Fruit fly (Drosophila melanogaster): ENCODE data around the gene CG42446.

CG42446 gene

dm6 chr3R:16355393-16355943 lies 4.4 kb downstream of the CG42446 start (continued):
- TF ChIP-seq Hr51 (GFP tag; optimal IDR thresholded peaks at IDR 0.05) (peak in 1 of 2 experiments; percentile 10), vvl (GFP tag; IDR thresholded peaks at IDR 0.05) (no peak), HLH54F (GFP tag; optimal IDR thresholded peaks at IDR 0.05) (peak; percentile 61), CG11398 (GFP tag; optimal IDR thresholded peaks at IDR 0.05) (no peak), H15 (GFP tag; IDR thresholded peaks at IDR 0.05) (no peak), Myb (GFP tag; optimal IDR thresholded peaks at IDR 0.05) (peak; percentile 5), gcm (GFP tag; optimal IDR thresholded peaks at IDR 0.05) (no peak), Fer2 (tag; optimal IDR thresholded peaks at IDR 0.05) (no peak), inv (GFP tag; IDR thresholded peaks at IDR 0.05; ENCODE audit: partially characterized antibody) (no peak), danr (GFP tag; IDR thresholded peaks at IDR 0.05) (no peak), CG4360 (GFP tag; IDR thresholded peaks at IDR 0.05) (no peak), Meics (GFP tag; optimal IDR thresholded peaks at IDR 0.05) (peak; percentile 76), CG10959 (GFP tag; IDR thresholded peaks at IDR 0.05) (no peak), CkIIα-i1 (GFP tag; IDR thresholded peaks at IDR 0.05) (no peak), her (GFP tag; optimal IDR thresholded peaks at IDR 0.05) (peak; percentile 60), en (GFP tag; optimal IDR thresholded peaks at IDR 0.05) (no peak), kay (GFP tag; optimal IDR thresholded peaks at IDR 0.05) (no peak), prd (optimal IDR thresholded peaks at IDR 0.05) (no peak), prd (GFP tag; IDR thresholded peaks at IDR 0.05) (no peak), cato (GFP tag; optimal IDR thresholded peaks at IDR 0.05; ENCODE audit: borderline replicate concordance) (no peak), CG15073 (GFP tag; optimal IDR thresholded peaks at IDR 0.05) (no peak), fu2 (GFP tag; optimal IDR thresholded peaks at IDR 0.05) (peak; percentile 44), Dip3 (GFP tag; optimal IDR thresholded peaks at IDR 0.05) (peak; percentile 37), corto (GFP tag; optimal IDR thresholded peaks at IDR 0.05) (no peak), yki (optimal IDR thresholded peaks at IDR 0.05) (no peak), CG30431 (GFP tag; optimal IDR thresholded peaks at IDR 0.05) (no peak), oc (tag; optimal IDR thresholded peaks at IDR 0.05) (no peak), CG9932 (GFP tag; IDR thresholded peaks at IDR 0.05) (peak; percentile 91), Bteb2 (GFP tag; optimal IDR thresholded peaks at IDR 0.05) (no peak), nau (GFP tag; optimal IDR thresholded peaks at IDR 0.05) (peak; percentile 47), CG3281 (GFP tag; optimal IDR thresholded peaks at IDR 0.05) (peak; percentile 65), D (optimal IDR thresholded peaks at IDR 0.05) (no peak), D (GFP tag; optimal IDR thresholded peaks at IDR 0.05) (no peak), CG11723 (GFP tag; optimal IDR thresholded peaks at IDR 0.05) (no peak), CG7786 (GFP tag; optimal IDR thresholded peaks at IDR 0.05) (peak; percentile 64), CHES-1-like (GFP tag; optimal IDR thresholded peaks at IDR 0.05) (peak; percentile 44), CG8944 (GFP tag; optimal IDR thresholded peaks at IDR 0.05) (peak; percentile 26), CG15514 (GFP tag; optimal IDR thresholded peaks at IDR 0.05) (peak; percentile 30), Gsc (GFP tag; IDR thresholded peaks at IDR 0.05) (no peak), Vsx1 (GFP tag; optimal IDR thresholded peaks at IDR 0.05) (no peak), dmrt99B (tag; optimal IDR thresholded peaks at IDR 0.05) (no peak), Xbp1 (GFP tag; optimal IDR thresholded peaks at IDR 0.05) (no peak), CG17568 (GFP tag; optimal IDR thresholded peaks at IDR 0.05) (no peak), stc (GFP tag; IDR thresholded peaks at IDR 0.05) (no peak), CG15479 (GFP tag; optimal IDR thresholded peaks at IDR 0.05) (no peak), Poxn (GFP tag; IDR thresholded peaks at IDR 0.05) (no peak), sd (tag; optimal IDR thresholded peaks at IDR 0.05) (peak; percentile 93), sisA (GFP tag; IDR thresholded peaks at IDR 0.05) (no peak; the same call in 1 of the 2 replicates), slbo (GFP tag; IDR thresholded peaks at IDR 0.05) (peak; percentile 83), jigr1 (GFP tag; IDR thresholded peaks at IDR 0.05) (no peak), CG6813 (GFP tag; optimal IDR thresholded peaks at IDR 0.05) (no peak), ranshi (GFP tag; IDR thresholded peaks at IDR 0.05) (peak; percentile 40; the same call in 1 of the 2 replicates)
